Worm (Caenorhabditis elegans) whole organism, dauer: ENCODE results near the gene F22F7.3.
"Not testable (repeated sequence)": the region's sequence is repeated elsewhere in the genome, so short reads cannot be mapped to it uniquely, and the experiment has no call there.

Experiments
- unc-62 ChIP-seq: sonication (generic microtip); optimal IDR thresholded peaks from 2 replicates; lab custom pipeline; 2017; ENCODE audit warnings: missing biosample characterization, missing genetic modification reagents, missing genetic modification characterization

The F22F7.3 gene

ce11 chrV:2105976-2106375, 4.5 kb upstream of the F22F7.3 start, which contains the start of gene F22F7.4:
Gene F22F7.4, minus strand, starts transcription at chrV:2106076.
- TF ChIP-seq unc-62 (GFP tag; lab: Kevin White, UChicago), result no peak

- no peak for TF ChIP-seq unc-62 (GFP tag; lab: Kevin White, UChicago)
Observed at ce11 chrV:2109295-2109694, 1.2 kb upstream of the F22F7.3 start, which contains the start of gene ckb-4. Gene ckb-4, minus strand, starts transcription at chrV:2109434.

ce11 chrV:2118574-2118973, 8.1 kb downstream of the F22F7.3 start, which contains the start of gene bgnt-1.2:
Gene bgnt-1.2, minus strand, starts transcription at chrV:2118674.
- no peak for TF ChIP-seq unc-62 (GFP tag; lab: Kevin White, UChicago)

ce11 chrV:2119529-2119928, 9.1 kb downstream of the F22F7.3 start, which contains the start of gene F22F7.11:
Gene F22F7.11, plus strand, starts transcription at chrV:2119829.
- no peak for TF ChIP-seq unc-62 (GFP tag; lab: Kevin White, UChicago)

- TF ChIP-seq unc-62 (GFP tag; lab: Kevin White, UChicago), result no peak
Observed at ce11 chrV:2121910-2122362, 11.5 kb downstream of the F22F7.3 start, which contains the start of gene F22F7.8. Gene F22F7.8, minus strand, starts transcription at chrV:2121960.

ce11 chrV:2122517-2122916, 12.0 kb downstream of the F22F7.3 start, which contains the start of gene F22F7.2:
Gene F22F7.2, plus strand, starts transcription at chrV:2122782.
- TF ChIP-seq unc-62 (GFP tag; lab: Kevin White, UChicago), result no peak

- TF ChIP-seq unc-62 (GFP tag; lab: Kevin White, UChicago), result no peak
Observed at ce11 chrV:2123164-2123563, 12.7 kb downstream of the F22F7.3 start.

ce11 chrV:2126554-2126953, 16.1 kb downstream of the F22F7.3 start:
- TF ChIP-seq unc-62 (GFP tag; lab: Kevin White, UChicago), result no peak

- TF ChIP-seq unc-62 (GFP tag; lab: Kevin White, UChicago), result no peak
Observed at ce11 chrV:2126996-2127585, 16.6 kb downstream of the F22F7.3 start, which contains the start of gene ldp-1. Gene ldp-1, plus strand, starts transcription at chrV:2127535.

ce11 chrV:2132675-2133074, 22.2 kb downstream of the F22F7.3 start:
- TF ChIP-seq unc-62 (GFP tag; lab: Kevin White, UChicago), result no peak

ce11 chrV:2133512-2133911, 23.0 kb downstream of the F22F7.3 start:
- TF ChIP-seq unc-62 (GFP tag; lab: Kevin White, UChicago), result no peak

- TF ChIP-seq unc-62 (GFP tag; lab: Kevin White, UChicago), result no peak
Observed at ce11 chrV:2134340-2134739, 23.9 kb downstream of the F22F7.3 start.

ce11 chrV:2135323-2135722, 24.9 kb downstream of the F22F7.3 start:
- TF ChIP-seq unc-62 (GFP tag; lab: Kevin White, UChicago), result no peak

- no peak for TF ChIP-seq unc-62 (GFP tag; lab: Kevin White, UChicago)
Observed at ce11 chrV:2137010-2137409, 26.5 kb downstream of the F22F7.3 start.

ce11 chrV:2138287-2138686, 27.8 kb downstream of the F22F7.3 start:
- no peak for TF ChIP-seq unc-62 (GFP tag; lab: Kevin White, UChicago)

- no peak for TF ChIP-seq unc-62 (GFP tag; lab: Kevin White, UChicago)
Observed at ce11 chrV:2139918-2140317, 29.4 kb downstream of the F22F7.3 start, which contains the start of gene F22F7.7. Gene F22F7.7, minus strand, starts transcription at chrV:2140042.

- not testable (repeated sequence) for TF ChIP-seq unc-62 (GFP tag; lab: Kevin White, UChicago)
Observed at ce11 chrV:2144408-2144807, 33.9 kb downstream of the F22F7.3 start, which contains the start of gene F22F7.12. Gene F22F7.12, minus strand, starts transcription at chrV:2144508.
